Worm (Caenorhabditis elegans) whole organism, L2 larva: ENCODE data around the gene idpp-12.
"Not testable (repeated sequence)": the region's sequence is repeated elsewhere in the genome, so short reads cannot be mapped to it uniquely, and the experiment has no call there.

ENCODE experiments used
- C34F6.9 ChIP-seq: fragments of 150-350 bp; optimal IDR thresholded peaks from 2 replicates; lab custom pipeline; 2014; ENCODE audit warnings: missing biosample characterization, missing genetic modification characterization
- F13H6.1 ChIP-seq: sonication (generic microtip); optimal IDR thresholded peaks from 2 replicates; lab custom pipeline; 2016; ENCODE audit warnings: missing genetic modification characterization, missing compliant biosample characterization
- Y55F3AM.14 ChIP-seq: fragments of 200-800 bp; sonication (Bioruptor generic); optimal IDR thresholded peaks from 2 replicates; lab custom pipeline; 2018; ENCODE audit warnings: mild to moderate bottlenecking, missing genetic modification characterization, missing compliant biosample characterization
- alr-1 ChIP-seq: fragments of 150-350 bp; optimal IDR thresholded peaks from 2 replicates; lab custom pipeline; 2014; ENCODE audit warnings: missing biosample characterization, missing genetic modification characterization
- ama-1 ChIP-seq: fragments of 150-350 bp; optimal IDR thresholded peaks from 2 replicates; lab custom pipeline; 2018; ENCODE audit warnings: inconsistent platforms
- ceh-16 ChIP-seq: fragments of 150-350 bp; optimal IDR thresholded peaks from 2 replicates; lab custom pipeline; 2014; ENCODE audit warnings: missing biosample characterization, missing genetic modification characterization
- ceh-82 ChIP-seq: fragments of 150-350 bp; optimal IDR thresholded peaks from 2 replicates; lab custom pipeline; 2014; ENCODE audit warnings: missing biosample characterization, missing genetic modification characterization
- crh-2 ChIP-seq: sonication (generic microtip); optimal IDR thresholded peaks from 2 replicates; lab custom pipeline; 2017; ENCODE audit warnings: missing biosample characterization, missing genetic modification characterization
- egl-27 ChIP-seq: sonication (generic microtip); optimal IDR thresholded peaks from 3 replicates; lab custom pipeline; 2017; ENCODE audit warnings: missing biosample characterization, missing genetic modification reagents, missing genetic modification characterization
- fos-1 ChIP-seq: fragments of 150-350 bp; optimal IDR thresholded peaks from 2 replicates; lab custom pipeline; 2014; ENCODE audit warnings: missing biosample characterization, missing genetic modification characterization
- gmeb-1 ChIP-seq: fragments of 150-350 bp; optimal IDR thresholded peaks from 2 replicates; lab custom pipeline; 2014; ENCODE audit warnings: missing biosample characterization, missing genetic modification characterization
- lin-11 ChIP-seq: fragments of 150-350 bp; sonication (generic microtip); optimal IDR thresholded peaks from 2 replicates; lab custom pipeline; 2014; ENCODE audit warnings: missing biosample characterization, missing genetic modification characterization, inconsistent platforms, mixed read lengths
- lin-13 ChIP-seq: fragments of 150-350 bp; optimal IDR thresholded peaks from 2 replicates; lab custom pipeline; 2014; ENCODE audit warnings: missing biosample characterization, missing genetic modification reagents, missing genetic modification characterization
- lsy-2 ChIP-seq, 2 experiments: fragments of 150-350 bp in 1 of 2; sonication (generic microtip) in 1 of 2; optimal IDR thresholded peaks; 2 replicates each; lab custom pipeline; 2014 to 2017; ENCODE audit warnings: missing biosample characterization in 2 of 2, missing genetic modification characterization in 2 of 2
- mab-5 ChIP-seq: fragments of 150-350 bp; optimal IDR thresholded peaks from 2 replicates; lab custom pipeline; 2014; ENCODE audit warnings: missing biosample characterization, missing genetic modification characterization
- mbf-1 ChIP-seq: sonication (generic microtip); optimal IDR thresholded peaks from 2 replicates; lab custom pipeline; 2017; ENCODE audit warnings: missing biosample characterization, missing genetic modification characterization
- mdl-1 ChIP-seq, 2 experiments: fragments of 150-350 bp in 1 of 2; sonication (generic microtip) in 1 of 2; optimal IDR thresholded peaks; 2 replicates each; lab custom pipeline; 2017; ENCODE audit warnings: missing biosample characterization in 2 of 2, missing genetic modification characterization in 2 of 2
- nhr-11 ChIP-seq: fragments of 150-350 bp; optimal IDR thresholded peaks from 2 replicates; lab custom pipeline; 2014; ENCODE audit warnings: missing biosample characterization, missing genetic modification characterization
- nhr-12 ChIP-seq: fragments of 150-350 bp; optimal IDR thresholded peaks from 2 replicates; lab custom pipeline; 2014; ENCODE audit warnings: missing biosample characterization, missing genetic modification characterization
- nhr-129 ChIP-seq: fragments of 150-350 bp; optimal IDR thresholded peaks from 2 replicates; lab custom pipeline; 2014; ENCODE audit warnings: missing biosample characterization, missing genetic modification characterization
- nhr-21 ChIP-seq: fragments of 150-350 bp; optimal IDR thresholded peaks from 2 replicates; lab custom pipeline; 2014; ENCODE audit warnings: missing biosample characterization, missing genetic modification characterization
- nhr-23 ChIP-seq: fragments of 150-350 bp; optimal IDR thresholded peaks from 2 replicates; lab custom pipeline; 2014; ENCODE audit warnings: missing biosample characterization, missing genetic modification reagents, missing genetic modification characterization
- nhr-25 ChIP-seq: fragments of 150-350 bp; sonication (generic microtip); optimal IDR thresholded peaks from 3 replicates; lab custom pipeline; 2014; ENCODE audit warnings: missing biosample characterization, missing genetic modification characterization
- peb-1 ChIP-seq: fragments of 150-350 bp; optimal IDR thresholded peaks from 2 replicates; lab custom pipeline; 2014; ENCODE audit warnings: missing biosample characterization, missing genetic modification characterization
- sem-4 ChIP-seq: fragments of 150-350 bp; optimal IDR thresholded peaks from 2 replicates; lab custom pipeline; 2014; ENCODE audit warnings: missing biosample characterization, missing genetic modification reagents, missing genetic modification characterization
- skn-1 ChIP-seq: sonication (generic microtip); optimal IDR thresholded peaks from 2 replicates; lab custom pipeline; 2017; ENCODE audit warnings: missing biosample characterization, missing genetic modification characterization
- sma-3 ChIP-seq: sonication (generic microtip); optimal IDR thresholded peaks from 2 replicates; lab custom pipeline; 2016; ENCODE audit warnings: missing genetic modification reagents, missing genetic modification characterization, missing compliant biosample characterization
- sma-9 ChIP-seq, 2 experiments: fragments of 150-350 bp in 1 of 2; sonication (generic microtip) in 1 of 2; optimal IDR thresholded peaks; 2 replicates each; lab custom pipeline; 2014 to 2016; ENCODE audit warnings: missing genetic modification characterization in 2 of 2, mild to moderate bottlenecking in 1 of 2, missing biosample characterization in 1 of 2, missing compliant biosample characterization in 1 of 2, missing genetic modification reagents in 1 of 2, moderate library complexity in 1 of 2
- unc-39 ChIP-seq: fragments of 150-350 bp; optimal IDR thresholded peaks from 2 replicates; lab custom pipeline; 2014; ENCODE audit warnings: missing biosample characterization, missing genetic modification characterization
- ztf-1 ChIP-seq: fragments of 200-800 bp; sonication (Bioruptor generic); conservative IDR thresholded peaks from 2 replicates; pipeline ENCODE4 v1.3.6; 2022; ENCODE audit warnings: missing genetic modification characterization, missing compliant biosample characterization

The idpp-12 gene

DNA sequence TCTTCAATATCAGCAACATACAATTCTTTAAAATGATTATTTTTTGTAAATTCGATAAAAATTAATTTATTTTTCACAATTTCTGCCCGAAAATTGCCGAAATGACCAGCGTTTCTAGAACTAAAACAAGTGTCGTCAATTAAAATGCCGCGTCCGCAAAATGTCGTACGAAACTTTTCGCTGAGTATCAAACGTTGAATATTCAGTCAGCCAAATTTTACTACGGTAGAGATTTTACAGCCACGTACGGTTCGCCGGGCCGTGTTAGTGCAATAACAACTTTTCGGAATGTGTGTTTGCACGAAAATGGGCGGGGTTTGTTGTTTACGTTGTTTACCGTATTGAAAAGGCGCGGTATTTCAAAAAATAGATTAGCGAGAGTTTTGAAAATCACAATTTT, 9.5 kb downstream of the idpp-12 start:
- TF ChIP-seq lsy-2 (tag; optimal IDR thresholded peaks at IDR 0.05; lab: Kevin White, UChicago) (peak; percentile 83 to 94), nhr-21 (tag; lab: Kevin White, UChicago) (peak; percentile 34), nhr-129 (tag; lab: Kevin White, UChicago) (peak; percentile 16), lin-13 (GFP tag; lab: Kevin White, UChicago) (peak; percentile 36), sma-9 (GFP tag; optimal IDR thresholded peaks at IDR 0.05; lab: Kevin White, UChicago) (peak; percentile 48), sma-3 (GFP tag; lab: Kevin White, UChicago) (peak; percentile 67), nhr-25 (tag; lab: Kevin White, UChicago) (peak; percentile 62), gmeb-1 (tag; lab: Kevin White, UChicago) (peak; percentile 30), crh-2 (tag; lab: Kevin White, UChicago) (peak; percentile 41), F13H6.1 (peak; percentile 46), fos-1 (peak; percentile 6)
- not testable (repeated sequence) for TF ChIP-seq sma-9 (tag; optimal IDR thresholded peaks at IDR 0.05; lab: Kevin White, UChicago)

DNA sequence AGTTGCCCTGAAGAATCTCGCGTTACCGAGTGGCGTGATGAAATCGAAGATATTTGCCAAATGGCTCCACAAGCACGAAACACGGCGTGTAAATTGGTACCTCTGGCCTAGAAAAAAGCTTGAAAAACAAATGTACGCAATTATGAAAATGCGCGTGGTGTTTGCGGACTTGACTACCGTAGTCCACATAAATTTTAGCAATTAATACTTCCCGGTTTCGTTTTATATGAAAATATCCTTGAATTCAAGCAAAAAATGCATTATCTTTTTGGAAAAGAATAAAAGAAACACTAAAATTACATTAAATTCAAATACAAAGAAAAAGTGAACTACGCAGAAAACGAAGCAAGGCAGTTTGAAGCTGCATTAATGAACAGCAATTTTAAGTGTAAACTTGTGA, 10.3 kb downstream of the idpp-12 start:
- TF ChIP-seq lsy-2 (tag; optimal IDR thresholded peaks at IDR 0.05; lab: Kevin White, UChicago), result peak in 1 of 2 experiments; percentile 44

DNA sequence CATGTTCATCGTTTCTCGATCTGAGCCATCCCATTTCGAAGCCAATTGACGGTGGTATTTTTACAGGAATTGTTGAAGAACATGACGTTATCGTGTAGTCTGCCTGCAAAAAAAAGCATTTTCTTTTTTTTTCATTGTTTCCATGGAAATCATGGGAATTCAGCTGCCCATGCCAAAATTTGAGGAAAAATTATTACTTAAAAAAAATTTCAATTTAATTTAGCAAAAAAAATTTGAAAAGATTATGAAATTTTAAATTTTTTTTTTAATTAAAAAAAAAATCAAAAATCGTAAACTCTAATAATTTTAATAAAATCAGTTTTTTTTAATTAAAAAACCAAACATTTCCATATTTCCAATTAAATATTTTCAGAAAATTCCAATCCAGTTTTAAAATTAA, 28.0 kb downstream of the idpp-12 start, which contains the start of gene F42A6.5:
TSS of gene F42A6.5 (minus strand) at position 101 of the 400 bp plus-strand sequence.
- TF ChIP-seq Y55F3AM.14 (GFP tag; lab: Kevin White, UChicago); mbf-1 (tag; lab: Kevin White, UChicago); peb-1 (tag; lab: Kevin White, UChicago): not testable (repeated sequence)
- TF ChIP-seq, all 48 proteins: peak for 0; not testable (repeated sequence) for 48

DNA sequence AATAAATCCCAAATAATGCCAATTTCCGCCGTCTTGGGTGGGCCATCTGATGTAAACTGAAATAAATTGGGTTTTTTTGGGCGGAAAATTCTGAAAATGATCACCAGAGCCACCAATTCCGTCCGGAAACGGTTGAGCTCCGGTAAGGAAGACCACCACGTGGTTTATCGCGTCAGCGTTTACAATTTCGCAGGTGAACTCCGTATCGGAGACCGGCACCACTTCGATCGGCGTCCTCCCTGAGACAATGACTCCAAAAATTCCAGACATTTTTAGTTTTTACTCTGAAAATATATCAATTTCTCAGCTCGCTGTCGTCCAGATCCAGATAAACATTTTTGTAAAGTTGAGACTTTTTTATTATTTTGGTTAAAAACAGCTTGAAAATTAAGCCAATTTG, 32.8 kb downstream of the idpp-12 start, which contains the start of gene F42A6.6:
TSS of gene F42A6.6 (minus strand) at position 289 of the 400 bp plus-strand sequence.
- TF ChIP-seq mdl-1 (tag; optimal IDR thresholded peaks at IDR 0.05; lab: Kevin White, UChicago) (no peak), gmeb-1 (tag; lab: Kevin White, UChicago) (peak; percentile 39), ceh-82 (tag; lab: Kevin White, UChicago) (no peak), sma-9 (GFP tag; optimal IDR thresholded peaks at IDR 0.05; lab: Kevin White, UChicago) (peak; percentile 29), sma-9 (tag; optimal IDR thresholded peaks at IDR 0.05; lab: Kevin White, UChicago) (no peak), ama-1 (lab: Kevin White, UChicago) (peak; percentile 72), egl-27 (tag; lab: Kevin White, UChicago) (no peak), nhr-129 (tag; lab: Kevin White, UChicago) (no peak), ztf-1 (no peak), nhr-25 (tag; lab: Kevin White, UChicago) (no peak), lsy-2 (tag; optimal IDR thresholded peaks at IDR 0.05; lab: Kevin White, UChicago) (peak in 1 of 2 experiments; percentile 33), ceh-16 (tag; lab: Kevin White, UChicago) (no peak), lin-11 (no peak), lin-13 (GFP tag; lab: Kevin White, UChicago) (peak; percentile 13), sem-4 (tag; lab: Kevin White, UChicago) (peak; percentile 4), F13H6.1 (no peak), nhr-11 (no peak), skn-1 (tag; lab: Kevin White, UChicago) (no peak), peb-1 (tag; lab: Kevin White, UChicago) (no peak), nhr-23 (tag; lab: Kevin White, UChicago) (no peak), sma-3 (GFP tag; lab: Kevin White, UChicago) (no peak), nhr-21 (tag; lab: Kevin White, UChicago) (peak; percentile 11), alr-1 (tag; lab: Kevin White, UChicago) (no peak)

DNA sequence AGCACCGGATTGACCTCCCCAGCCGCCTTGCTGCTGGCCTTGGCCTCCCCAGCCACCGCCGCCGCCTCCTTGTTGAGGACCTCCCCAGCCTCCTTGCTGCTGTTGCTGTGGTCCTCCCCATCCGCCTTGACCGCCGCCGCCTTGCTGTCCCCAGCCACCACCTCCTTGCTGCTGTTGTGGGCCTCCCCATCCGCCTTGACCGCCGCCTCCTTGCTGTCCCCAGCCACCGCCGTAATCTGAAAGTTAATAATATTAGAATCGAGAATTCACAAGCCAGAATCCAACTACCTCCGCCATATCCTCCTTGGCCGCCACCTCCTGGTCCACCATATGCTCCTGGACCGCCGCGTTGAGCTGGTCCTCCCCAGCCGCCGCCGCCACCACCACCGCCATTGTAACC, 33.5 kb downstream of the idpp-12 start:
- TF ChIP-seq ama-1 (lab: Kevin White, UChicago), result no peak
- no peak for TF ChIP-seq nhr-11
- no peak for TF ChIP-seq C34F6.9 (tag; lab: Kevin White, UChicago)
- TF ChIP-seq mab-5, result no peak
- TF ChIP-seq ceh-82 (tag; lab: Kevin White, UChicago), result no peak
- no peak for TF ChIP-seq crh-2 (tag; lab: Kevin White, UChicago)
- no peak for TF ChIP-seq Y55F3AM.14 (GFP tag; lab: Kevin White, UChicago)
- TF ChIP-seq mbf-1 (tag; lab: Kevin White, UChicago), result no peak
- TF ChIP-seq unc-39 (tag; lab: Kevin White, UChicago), result no peak
- no peak for TF ChIP-seq nhr-12 (tag; lab: Kevin White, UChicago)
- TF ChIP-seq, all 48 proteins: peak for 0
